Fruit fly (Drosophila melanogaster): Measurements from ENCODE around the gene CG14132.
A peak's percentile ranks its signal among the peaks of the same experiment; 100 is the strongest.

Gene CG14132

dm6 chr3L:11715187-11715586 is at the start of gene CG14132:
CG14132 (minus strand) TSS chr3L:11715285.
- TF ChIP-seq HLH106 (tag; optimal IDR thresholded peaks at IDR 0.05) (no peak), Vsx2 (GFP tag; optimal IDR thresholded peaks at IDR 0.05; ENCODE audit: partially characterized antibody) (no peak), dmrt93B (GFP tag; optimal IDR thresholded peaks at IDR 0.05) (no peak), CG9705 (GFP tag; optimal IDR thresholded peaks at IDR 0.05) (no peak), Rel (GFP tag; optimal IDR thresholded peaks at IDR 0.05) (no peak), Rel (tag; optimal IDR thresholded peaks at IDR 0.05) (peak; percentile 3), Abd-B (GFP tag; optimal IDR thresholded peaks at IDR 0.05) (no peak), Myc (optimal IDR thresholded peaks at IDR 0.05) (no peak), sv (GFP tag; optimal IDR thresholded peaks at IDR 0.05) (no peak), CrebA (GFP tag; optimal IDR thresholded peaks at IDR 0.05; ENCODE audit: borderline replicate concordance) (no peak), dl (GFP tag; optimal IDR thresholded peaks at IDR 0.05; ENCODE audit: insufficient read depth in 1 of 2, partially characterized antibody in 2 of 2) (peak; percentile 11 to 34), woc (GFP tag; optimal IDR thresholded peaks at IDR 0.05) (no peak), h (GFP tag; optimal IDR thresholded peaks at IDR 0.05) (no peak), Hr83 (GFP tag; optimal IDR thresholded peaks at IDR 0.05; ENCODE audit: poor library complexity, severe bottlenecking) (no peak), tai (GFP tag; optimal IDR thresholded peaks at IDR 0.05) (no peak), fru (GFP tag; optimal IDR thresholded peaks at IDR 0.05) (peak; percentile 2), ey (GFP tag; optimal IDR thresholded peaks at IDR 0.05) (no peak), Dif (GFP tag; optimal IDR thresholded peaks at IDR 0.05; ENCODE audit: partially characterized antibody) (peak; percentile 66), Jra (GFP tag; optimal IDR thresholded peaks at IDR 0.05) (no peak)

- no peak for TF ChIP-seq Vsx2 (GFP tag; optimal IDR thresholded peaks at IDR 0.05; ENCODE audit: partially characterized antibody)
- TF ChIP-seq ey (GFP tag; optimal IDR thresholded peaks at IDR 0.05) = no peak
- TF ChIP-seq Hnf4 (GFP tag; optimal IDR thresholded peaks at IDR 0.05) = no peak
- TF ChIP-seq sage (GFP tag; optimal IDR thresholded peaks at IDR 0.05) = no peak
- no peak for TF ChIP-seq foxo (GFP tag; optimal IDR thresholded peaks at IDR 0.05)
- no peak for TF ChIP-seq woc (GFP tag; optimal IDR thresholded peaks at IDR 0.05)
- TF ChIP-seq CrebA (GFP tag; optimal IDR thresholded peaks at IDR 0.05; ENCODE audit: borderline replicate concordance) = no peak
- TF ChIP-seq fru (GFP tag; optimal IDR thresholded peaks at IDR 0.05) = no peak
- TF ChIP-seq N (GFP tag; optimal IDR thresholded peaks at IDR 0.05) = no peak
- TF ChIP-seq Rel (GFP tag; optimal IDR thresholded peaks at IDR 0.05) = no peak
- no peak for TF ChIP-seq Rel (tag; optimal IDR thresholded peaks at IDR 0.05)
Measured at dm6 chr3L:11751005-11751404, 35.9 kb upstream of the CG14132 start, which contains the start of gene Gr68a. Gr68a (plus strand) TSS chr3L:11751305.

dm6 chr3L:11731841-11732240 is 16.8 kb upstream of the CG14132 start, which contains the start of gene CG32087:
CG32087 (plus strand) TSS chr3L:11732141.
- TF ChIP-seq fru (GFP tag; optimal IDR thresholded peaks at IDR 0.05) (no peak), usp (GFP tag; optimal IDR thresholded peaks at IDR 0.05) (no peak), Hr83 (GFP tag; optimal IDR thresholded peaks at IDR 0.05; ENCODE audit: poor library complexity, severe bottlenecking) (no peak), h (GFP tag; optimal IDR thresholded peaks at IDR 0.05) (no peak), GATAd (GFP tag; optimal IDR thresholded peaks at IDR 0.05) (no peak), brk (GFP tag; optimal IDR thresholded peaks at IDR 0.05) (no peak), CG32264 (GFP tag; optimal IDR thresholded peaks at IDR 0.05) (no peak), OdsH (GFP tag; optimal IDR thresholded peaks at IDR 0.05) (no peak), CG9705 (GFP tag; optimal IDR thresholded peaks at IDR 0.05) (no peak), Abd-B (GFP tag; optimal IDR thresholded peaks at IDR 0.05) (no peak), pan (optimal IDR thresholded peaks at IDR 0.05) (no peak), Sp1 (GFP tag; optimal IDR thresholded peaks at IDR 0.05) (no peak), sage (GFP tag; optimal IDR thresholded peaks at IDR 0.05) (no peak), Dfd (GFP tag; optimal IDR thresholded peaks at IDR 0.05) (no peak), Myc (optimal IDR thresholded peaks at IDR 0.05) (no peak), sv (GFP tag; optimal IDR thresholded peaks at IDR 0.05) (no peak), HLH106 (tag; optimal IDR thresholded peaks at IDR 0.05) (no peak), Hnf4 (GFP tag; optimal IDR thresholded peaks at IDR 0.05) (no peak), Rel (GFP tag; optimal IDR thresholded peaks at IDR 0.05) (no peak), Rel (tag; optimal IDR thresholded peaks at IDR 0.05) (no peak)

- no peak for TF ChIP-seq fru (GFP tag; optimal IDR thresholded peaks at IDR 0.05)
- TF ChIP-seq Sp1 (GFP tag; optimal IDR thresholded peaks at IDR 0.05) = no peak
- no peak for TF ChIP-seq Vsx2 (GFP tag; optimal IDR thresholded peaks at IDR 0.05; ENCODE audit: partially characterized antibody)
- no peak for TF ChIP-seq foxo (GFP tag; optimal IDR thresholded peaks at IDR 0.05)
- no peak for TF ChIP-seq usp (GFP tag; optimal IDR thresholded peaks at IDR 0.05)
- no peak for TF ChIP-seq rgr (GFP tag; optimal IDR thresholded peaks at IDR 0.05)
- no peak for TF ChIP-seq sv (GFP tag; optimal IDR thresholded peaks at IDR 0.05)
- TF ChIP-seq jim (GFP tag; optimal IDR thresholded peaks at IDR 0.05) = no peak
- TF ChIP-seq CG32264 (GFP tag; optimal IDR thresholded peaks at IDR 0.05) = no peak
- no peak for TF ChIP-seq dsf (GFP tag; optimal IDR thresholded peaks at IDR 0.05; ENCODE audit: borderline replicate concordance)
- no peak for TF ChIP-seq GATAd (GFP tag; optimal IDR thresholded peaks at IDR 0.05)
- TF ChIP-seq CrebA (GFP tag; optimal IDR thresholded peaks at IDR 0.05; ENCODE audit: borderline replicate concordance) = no peak
- TF ChIP-seq Abd-B (GFP tag; optimal IDR thresholded peaks at IDR 0.05) = no peak
- TF ChIP-seq psq (GFP tag; optimal IDR thresholded peaks at IDR 0.05) = no peak
- no peak for TF ChIP-seq Hnf4 (GFP tag; optimal IDR thresholded peaks at IDR 0.05)
- no peak for TF ChIP-seq Dif (GFP tag; optimal IDR thresholded peaks at IDR 0.05; ENCODE audit: partially characterized antibody)
- TF ChIP-seq lola (GFP tag; optimal IDR thresholded peaks at IDR 0.05) = no peak
- no peak for TF ChIP-seq pan (optimal IDR thresholded peaks at IDR 0.05)
Measured at dm6 chr3L:11728147-11728546, 13.1 kb upstream of the CG14132 start, which contains the start of gene sunn. sunn (plus strand) TSS chr3L:11728348.

Measured in whole organism, wandering third instar larva.